Worm (Caenorhabditis elegans) whole organism, L1 larva: Measurements from ENCODE around the gene eri-5.

ENCODE experiments used
- C04F5.9 ChIP-seq: sonication (generic microtip); optimal IDR thresholded peaks from 2 replicates; lab custom pipeline; 2016; ENCODE audit warnings: missing genetic modification characterization, missing compliant biosample characterization
- C16A3.4 ChIP-seq: fragments of 150-350 bp; optimal IDR thresholded peaks from 2 replicates; lab custom pipeline; 2014; ENCODE audit warnings: missing biosample characterization, missing genetic modification characterization
- F16B12.6 ChIP-seq: fragments of 150-350 bp; optimal IDR thresholded peaks from 2 replicates; lab custom pipeline; 2014; ENCODE audit warnings: missing biosample characterization, missing genetic modification characterization
- Y116A8C.19 ChIP-seq: sonication (generic microtip); optimal IDR thresholded peaks from 2 replicates; lab custom pipeline; 2016; ENCODE audit warnings: missing compliant biosample characterization, missing genetic modification characterization, borderline replicate concordance
- aha-1 ChIP-seq: fragments of 150-350 bp; optimal IDR thresholded peaks from 2 replicates; lab custom pipeline; 2014; ENCODE audit warnings: missing biosample characterization, missing genetic modification characterization
- blmp-1 ChIP-seq: fragments of 150-350 bp; optimal IDR thresholded peaks from 2 replicates; lab custom pipeline; 2014; ENCODE audit warnings: missing biosample characterization, missing genetic modification characterization
- ceh-8 ChIP-seq: fragments of 200-800 bp; sonication (Bioruptor generic); optimal IDR thresholded peaks from 2 replicates; lab custom pipeline; 2018; ENCODE audit warnings: mild to moderate bottlenecking, missing genetic modification characterization, moderate library complexity, missing compliant biosample characterization
- ceh-82 ChIP-seq, 3 experiments: fragments of 150-350 bp in 1 of 3; sonication (generic microtip) in 2 of 3; optimal IDR thresholded peaks; 2 replicates each; lab custom pipeline; 2014 to 2017; ENCODE audit warnings: missing biosample characterization in 3 of 3, missing genetic modification characterization in 3 of 3
- ceh-88 ChIP-seq: fragments of 200-800 bp; sonication (Bioruptor generic); IDR thresholded peaks from 2 replicates; pipeline ENCODE4 v1.3.6; 2022; ENCODE audit warnings: missing genetic modification characterization, missing compliant biosample characterization
- ceh-90 ChIP-seq: sonication (generic microtip); optimal IDR thresholded peaks from 2 replicates; lab custom pipeline; 2016; ENCODE audit warnings: missing genetic modification characterization, missing compliant biosample characterization
- ces-1 ChIP-seq: fragments of 150-350 bp; optimal IDR thresholded peaks from 2 replicates; lab custom pipeline; 2014; ENCODE audit warnings: missing biosample characterization, missing genetic modification reagents, missing genetic modification characterization
- dpl-1 ChIP-seq, 3 experiments: fragments of 150-350 bp in 2 of 3; sonication (generic microtip) in 1 of 3; optimal IDR thresholded peaks; 2 replicates each; lab custom pipeline; 2014 to 2017; ENCODE audit warnings: missing biosample characterization in 3 of 3, missing genetic modification characterization in 3 of 3, missing genetic modification reagents in 3 of 3
- efl-1 ChIP-seq, 4 experiments: fragments of 150-350 bp; optimal IDR thresholded peaks in 3 of 4; peaks in 1 of 4; 1 replicate in 1 of 4; 2 replicates in 3 of 4; lab custom pipeline; 2014; ENCODE audit warnings: missing biosample characterization in 2 of 4, missing genetic modification characterization in 2 of 4, missing genetic modification reagents in 2 of 4
- efl-3 ChIP-seq: fragments of 200-800 bp; sonication (Bioruptor generic); optimal IDR thresholded peaks from 2 replicates; lab custom pipeline; 2018; ENCODE audit warnings: mild to moderate bottlenecking, missing genetic modification characterization, missing compliant biosample characterization
- egl-27 ChIP-seq, 2 experiments: fragments of 150-350 bp in 1 of 2; sonication (generic microtip); optimal IDR thresholded peaks; 3 replicates each; lab custom pipeline; 2017 to 2018; ENCODE audit warnings: missing biosample characterization in 2 of 2, missing genetic modification characterization in 2 of 2, missing genetic modification reagents in 2 of 2
- ets-5 ChIP-seq: fragments of 200-800 bp; sonication (Bioruptor generic); IDR thresholded peaks from 2 replicates; pipeline ENCODE4 v1.3.6; 2022; ENCODE audit warnings: missing genetic modification characterization, missing compliant biosample characterization
- fkh-10 ChIP-seq: sonication (generic microtip); optimal IDR thresholded peaks from 2 replicates; lab custom pipeline; 2017; ENCODE audit warnings: missing biosample characterization, missing genetic modification reagents, missing genetic modification characterization
- fkh-8 ChIP-seq: sonication (generic microtip); optimal IDR thresholded peaks from 2 replicates; lab custom pipeline; 2016; ENCODE audit warnings: mild to moderate bottlenecking, missing genetic modification characterization, missing compliant biosample characterization
- fos-1 ChIP-seq: fragments of 150-350 bp; optimal IDR thresholded peaks from 2 replicates; lab custom pipeline; 2014; ENCODE audit warnings: missing biosample characterization, missing genetic modification characterization
- hlh-17 ChIP-seq: fragments of 200-800 bp; sonication (Bioruptor generic); optimal IDR thresholded peaks from 2 replicates; lab custom pipeline; 2018; ENCODE audit warnings: missing genetic modification characterization, mild to moderate bottlenecking, missing compliant biosample characterization, moderate library complexity, borderline replicate concordance
- hlh-4 ChIP-seq: sonication (generic microtip); optimal IDR thresholded peaks from 2 replicates; lab custom pipeline; 2016; ENCODE audit warnings: mild to moderate bottlenecking, missing genetic modification characterization, missing compliant biosample characterization
- hpl-2 ChIP-seq: fragments of 150-350 bp; optimal IDR thresholded peaks from 2 replicates; lab custom pipeline; 2014; ENCODE audit warnings: missing biosample characterization, missing genetic modification reagents, missing genetic modification characterization
- irx-1 ChIP-seq: sonication (generic microtip); optimal IDR thresholded peaks from 2 replicates; lab custom pipeline; 2016; ENCODE audit warnings: missing genetic modification characterization, missing compliant biosample characterization
- isw-1 ChIP-seq: fragments of 200-800 bp; sonication (Bioruptor generic); IDR thresholded peaks from 2 replicates; pipeline ENCODE4 v1.3.6; 2022; ENCODE audit warnings: missing genetic modification characterization, missing compliant biosample characterization
- jun-1 ChIP-seq: fragments of 150-350 bp; optimal IDR thresholded peaks from 2 replicates; lab custom pipeline; 2014; ENCODE audit warnings: missing biosample characterization, missing genetic modification reagents, missing genetic modification characterization
- lin-13 ChIP-seq: fragments of 150-350 bp; optimal IDR thresholded peaks from 2 replicates; lab custom pipeline; 2014; ENCODE audit warnings: missing biosample characterization, missing genetic modification reagents, missing genetic modification characterization
- lin-39 ChIP-seq: fragments of 150-350 bp; optimal IDR thresholded peaks from 2 replicates; lab custom pipeline; 2014; ENCODE audit warnings: missing biosample characterization, missing genetic modification reagents, missing genetic modification characterization
- lir-3 ChIP-seq: sonication (generic microtip); optimal IDR thresholded peaks from 2 replicates; lab custom pipeline; 2016; ENCODE audit warnings: mild to moderate bottlenecking, missing genetic modification characterization, moderate library complexity, missing compliant biosample characterization; ENCODE audit not compliant: poor library complexity
- lsy-2 ChIP-seq, 2 experiments: fragments of 150-350 bp; optimal IDR thresholded peaks; 2 replicates each; lab custom pipeline; 2014; ENCODE audit warnings: missing biosample characterization in 2 of 2, missing genetic modification characterization in 2 of 2
- mab-9 ChIP-seq: fragments of 200-800 bp; sonication (Bioruptor generic); IDR thresholded peaks from 2 replicates; pipeline ENCODE4 v1.3.6; 2022; ENCODE audit warnings: missing genetic modification reagents, missing genetic modification characterization, missing compliant biosample characterization
- mef-2 ChIP-seq: fragments of 150-350 bp; optimal IDR thresholded peaks from 2 replicates; lab custom pipeline; 2014; ENCODE audit warnings: missing biosample characterization, missing genetic modification characterization
- mep-1 ChIP-seq: fragments of 150-350 bp; optimal IDR thresholded peaks from 2 replicates; lab custom pipeline; 2014; ENCODE audit warnings: missing biosample characterization, missing genetic modification characterization
- nhr-11 ChIP-seq: fragments of 150-350 bp; optimal IDR thresholded peaks from 2 replicates; lab custom pipeline; 2014; ENCODE audit warnings: missing biosample characterization, missing genetic modification characterization
- nhr-12 ChIP-seq: sonication (generic microtip); optimal IDR thresholded peaks from 2 replicates; lab custom pipeline; 2017; ENCODE audit warnings: missing biosample characterization, missing genetic modification characterization
- nhr-20 ChIP-seq: sonication (generic microtip); optimal IDR thresholded peaks from 2 replicates; lab custom pipeline; 2016; ENCODE audit warnings: mild to moderate bottlenecking, missing genetic modification characterization, missing compliant biosample characterization
- nhr-237 ChIP-seq: fragments of 150-350 bp; optimal IDR thresholded peaks from 2 replicates; lab custom pipeline; 2014; ENCODE audit warnings: missing biosample characterization, missing genetic modification characterization
- nhr-76 ChIP-seq: sonication (generic microtip); optimal IDR thresholded peaks from 2 replicates; lab custom pipeline; 2017; ENCODE audit warnings: missing biosample characterization, missing genetic modification characterization
- nhr-77 ChIP-seq: fragments of 150-350 bp; optimal IDR thresholded peaks from 2 replicates; lab custom pipeline; 2014; ENCODE audit warnings: missing biosample characterization, missing genetic modification characterization
- nhr-85 ChIP-seq: sonication (generic microtip); peaks from one replicate; lab custom pipeline; 2016; ENCODE audit warnings: missing genetic modification characterization, inconsistent platforms, missing compliant biosample characterization
- pag-3 ChIP-seq: sonication (generic microtip); optimal IDR thresholded peaks from 2 replicates; lab custom pipeline; 2017; ENCODE audit warnings: missing genetic modification characterization, mild to moderate bottlenecking, missing compliant biosample characterization, antibody characterized with exemption, borderline replicate concordance; ENCODE audit not compliant: insufficient read depth
- pqm-1 ChIP-seq: sonication (generic microtip); optimal IDR thresholded peaks from 3 replicates; lab custom pipeline; 2017; ENCODE audit warnings: missing biosample characterization, missing genetic modification characterization
- rnt-1 ChIP-seq: sonication (generic microtip); optimal IDR thresholded peaks from 2 replicates; lab custom pipeline; 2016; ENCODE audit warnings: mild to moderate bottlenecking, missing genetic modification characterization, moderate library complexity, missing compliant biosample characterization
- snpc-4 ChIP-seq: fragments of 150-350 bp; optimal IDR thresholded peaks from 2 replicates; lab custom pipeline; 2014; ENCODE audit warnings: missing biosample characterization, missing genetic modification characterization
- snu-23 ChIP-seq: sonication (generic microtip); optimal IDR thresholded peaks from 2 replicates; lab custom pipeline; 2016; ENCODE audit warnings: missing genetic modification characterization, missing compliant biosample characterization
- sox-4 ChIP-seq: sonication (generic microtip); optimal IDR thresholded peaks from 2 replicates; lab custom pipeline; 2016; ENCODE audit warnings: missing genetic modification characterization, missing compliant biosample characterization
- sup-37 ChIP-seq: fragments of 200-800 bp; sonication (Bioruptor generic); optimal IDR thresholded peaks from 2 replicates; lab custom pipeline; 2018; ENCODE audit warnings: mild to moderate bottlenecking, missing genetic modification characterization, missing compliant biosample characterization
- swsn-7 ChIP-seq: sonication (generic microtip); optimal IDR thresholded peaks from 2 replicates; lab custom pipeline; 2016; ENCODE audit warnings: missing genetic modification characterization, missing compliant biosample characterization
- tbx-2 ChIP-seq: sonication (generic microtip); optimal IDR thresholded peaks from 2 replicates; lab custom pipeline; 2016; ENCODE audit warnings: missing genetic modification characterization, missing compliant biosample characterization
- tlp-1 ChIP-seq: fragments of 150-350 bp; optimal IDR thresholded peaks from 2 replicates; lab custom pipeline; 2014; ENCODE audit warnings: missing biosample characterization, missing genetic modification characterization
- unc-62 ChIP-seq: fragments of 150-350 bp; optimal IDR thresholded peaks from 2 replicates; lab custom pipeline; 2014; ENCODE audit warnings: missing biosample characterization, missing genetic modification reagents, missing genetic modification characterization
- unc-98 ChIP-seq: fragments of 200-800 bp; sonication (Bioruptor generic); IDR thresholded peaks from 2 replicates; pipeline ENCODE4 v1.3.6; 2022; ENCODE audit warnings: missing genetic modification characterization, missing compliant biosample characterization
- zag-1 ChIP-seq: fragments of 150-350 bp; optimal IDR thresholded peaks from 2 replicates; lab custom pipeline; 2014; ENCODE audit warnings: missing biosample characterization, missing genetic modification characterization
- zip-4 ChIP-seq: fragments of 200-800 bp; sonication (Bioruptor generic); optimal IDR thresholded peaks from 2 replicates; lab custom pipeline; 2018; ENCODE audit warnings: mild to moderate bottlenecking, missing genetic modification characterization, moderate library complexity, missing compliant biosample characterization

Gene eri-5

ce11 chrIV:2408437-2408836, 17.8 kb downstream of the eri-5 start (continued):
- TF ChIP-seq unc-62 (GFP tag; lab: Kevin White, UChicago) = no peak
- peak; percentile 48 for TF ChIP-seq zip-4 (GFP tag; lab: Kevin White, UChicago)
- peak; percentile 69 to 76 for TF ChIP-seq efl-1 (optimal IDR thresholded peaks at IDR 0.05; lab: Kevin White, UChicago)
- peak; percentile 69 to 98 for TF ChIP-seq efl-1 (GFP tag; optimal IDR thresholded peaks at IDR 0.05 in 1 of 2; lab: Kevin White, UChicago)
- peak; percentile 70 for TF ChIP-seq C04F5.9 (tag; lab: Kevin White, UChicago)
- TF ChIP-seq fkh-10 = peak; percentile 80
- peak; percentile 37 for TF ChIP-seq sox-4
- peak; percentile 65 for TF ChIP-seq ceh-8 (GFP tag; lab: Kevin White, UChicago)
- peak; percentile 81 for TF ChIP-seq jun-1
- peak; percentile 84 for TF ChIP-seq swsn-7 (tag; lab: Kevin White, UChicago)
- peak; percentile 23 for TF ChIP-seq nhr-237 (tag; lab: Kevin White, UChicago)
- TF ChIP-seq nhr-12 (tag; lab: Kevin White, UChicago) = no peak
- no peak for TF ChIP-seq zag-1 (tag; lab: Kevin White, UChicago)
- peak; percentile 81 for TF ChIP-seq nhr-20
- peak; percentile 69 for TF ChIP-seq snpc-4 (tag; lab: Kevin White, UChicago)
- peak; percentile 85 for TF ChIP-seq fkh-8 (tag; lab: Kevin White, UChicago)
- no peak for TF ChIP-seq hlh-4 (tag; lab: Kevin White, UChicago)
- TF ChIP-seq tlp-1 (tag; lab: Kevin White, UChicago) = no peak
- peak; percentile 80 for TF ChIP-seq irx-1 (tag; lab: Kevin White, UChicago)
- TF ChIP-seq hlh-17 (GFP tag; lab: Kevin White, UChicago) = no peak
- TF ChIP-seq nhr-77 (tag; lab: Kevin White, UChicago) = peak; percentile 86
- TF ChIP-seq tbx-2 (tag; lab: Kevin White, UChicago) = peak; percentile 82
- TF ChIP-seq egl-27 (tag; optimal IDR thresholded peaks at IDR 0.05; lab: Kevin White, UChicago) = no peak
- TF ChIP-seq mef-2 (tag; lab: Kevin White, UChicago) = no peak
- peak; percentile 54 to 71 (median 64) for TF ChIP-seq dpl-1 (GFP tag; optimal IDR thresholded peaks at IDR 0.05; lab: Kevin White, UChicago)
- no peak for TF ChIP-seq nhr-11 (tag; lab: Kevin White, UChicago)
- no peak for TF ChIP-seq pqm-1 (tag; lab: Kevin White, UChicago)
- TF ChIP-seq lin-13 = peak; percentile 66
- peak; percentile 32 for TF ChIP-seq lin-39 (tag; lab: Kevin White, UChicago)
- peak; percentile 48 for TF ChIP-seq ceh-90 (tag; lab: Kevin White, UChicago)
- no peak for TF ChIP-seq ets-5
- TF ChIP-seq nhr-76 (tag; lab: Kevin White, UChicago) = no peak
- TF ChIP-seq ces-1 (GFP tag; lab: Kevin White, UChicago) = no peak
- TF ChIP-seq lir-3 (tag; lab: Kevin White, UChicago) = no peak
- TF ChIP-seq mep-1 = peak; percentile 93
- TF ChIP-seq Y116A8C.19 (tag; lab: Kevin White, UChicago) = no peak
- TF ChIP-seq fos-1 (tag; lab: Kevin White, UChicago) = peak; percentile 73
- TF ChIP-seq blmp-1 (tag; lab: Kevin White, UChicago) = no peak
- TF ChIP-seq sup-37 = peak; percentile 53
- TF ChIP-seq snu-23 (GFP tag; lab: Kevin White, UChicago) = peak; percentile 91
- no peak for TF ChIP-seq unc-98 (GFP tag; lab: Robert Waterston, UW)
- TF ChIP-seq C16A3.4 (tag; lab: Kevin White, UChicago) = peak; percentile 89
- TF ChIP-seq isw-1 = peak; percentile 34
- TF ChIP-seq lsy-2 (tag; optimal IDR thresholded peaks at IDR 0.05; lab: Kevin White, UChicago) = peak; percentile 76 to 88
- TF ChIP-seq mab-9 (GFP tag; lab: Robert Waterston, UW) = peak; percentile 55; the same call in 1 of the 2 replicates
- TF ChIP-seq nhr-85 (tag; lab: Kevin White, UChicago) = peak; percentile 69
- no peak for TF ChIP-seq efl-3 (GFP tag; lab: Kevin White, UChicago)
- TF ChIP-seq ceh-88 (GFP tag; lab: Robert Waterston, UW) = no peak
- no peak for TF ChIP-seq pag-3 (tag; lab: Kevin White, UChicago)
- no peak for TF ChIP-seq aha-1 (tag; lab: Kevin White, UChicago)
- peak; percentile 70 for TF ChIP-seq hpl-2 (GFP tag; lab: Kevin White, UChicago)
- TF ChIP-seq rnt-1 (tag; lab: Kevin White, UChicago) = peak; percentile 93
- TF ChIP-seq F16B12.6 = peak; percentile 49
- TF ChIP-seq ceh-82 (tag; optimal IDR thresholded peaks at IDR 0.05; lab: Kevin White, UChicago) = peak; percentile 68 to 91 (median 80)
